Fruit fly (Drosophila melanogaster) whole organism, embryonic: Measurements from ENCODE around the gene MSAmiP.

Experiments
- Asciz ChIP-seq: fragments of 200-800 bp; sonication (Bioruptor generic); optimal IDR thresholded peaks from 2 replicates; lab custom pipeline; 2017; ENCODE audit warnings: missing biosample characterization, mild to moderate bottlenecking, missing genetic modification characterization, missing genetic modification reagents
- CG10366 ChIP-seq: fragments of 200-800 bp; sonication (Bioruptor generic); IDR thresholded peaks from 2 replicates; pipeline ENCODE4 v1.3.6; 2022; ENCODE audit warnings: missing biosample characterization, missing genetic modification characterization
- CG10979 ChIP-seq: fragments of 200-800 bp; sonication (Bioruptor generic); optimal IDR thresholded peaks from 2 replicates; lab custom pipeline; 2018; ENCODE audit warnings: missing biosample characterization, mild to moderate bottlenecking, missing genetic modification characterization, moderate library complexity
- CG14710 ChIP-seq: fragments of 200-800 bp; sonication (Bioruptor generic); optimal IDR thresholded peaks from 3 replicates; lab custom pipeline; 2019; ENCODE audit warnings: missing biosample characterization, mild to moderate bottlenecking, missing genetic modification characterization, moderate library complexity
- CG15479 ChIP-seq: fragments of 200-800 bp; sonication (Bioruptor generic); optimal IDR thresholded peaks from 3 replicates; lab custom pipeline; 2019; ENCODE audit warnings: missing biosample characterization, mild to moderate bottlenecking, missing genetic modification characterization, moderate library complexity
- CG17361 ChIP-seq: fragments of 200-800 bp; sonication (Bioruptor generic); IDR thresholded peaks from 3 replicates; pipeline ENCODE4 v1.3.6; 2022; ENCODE audit warnings: missing biosample characterization, missing genetic modification characterization
- CG18619 ChIP-seq: fragments of 200-800 bp; sonication (Bioruptor generic); optimal IDR thresholded peaks from 3 replicates; lab custom pipeline; 2017; ENCODE audit warnings: missing biosample characterization, mild to moderate bottlenecking, missing genetic modification characterization
- CG2120 ChIP-seq: fragments of 200-800 bp; sonication (Bioruptor generic); optimal IDR thresholded peaks from 3 replicates; lab custom pipeline; 2016; ENCODE audit warnings: missing biosample characterization, missing genetic modification characterization
- CG2712 ChIP-seq: fragments of 200-800 bp; optimal IDR thresholded peaks from 3 replicates; lab custom pipeline; 2019; ENCODE audit warnings: missing biosample characterization, mild to moderate bottlenecking, missing genetic modification characterization, moderate library complexity
- CG30403 ChIP-seq: fragments of 200-800 bp; sonication (Bioruptor generic); optimal IDR thresholded peaks from 3 replicates; lab custom pipeline; 2016; ENCODE audit warnings: missing biosample characterization, missing genetic modification characterization
- CG31441 ChIP-seq: fragments of 200-800 bp; sonication (Bioruptor generic); IDR thresholded peaks from 2 replicates; pipeline ENCODE4 v1.3.6; 2022; ENCODE audit warnings: missing biosample characterization, missing genetic modification characterization
- CG4404 ChIP-seq: fragments of 200-800 bp; sonication (Bioruptor generic); IDR thresholded peaks from 2 replicates; pipeline ENCODE4 v1.3.6; 2022; ENCODE audit warnings: missing biosample characterization, missing genetic modification characterization
- CG5180 ChIP-seq: fragments of 200-800 bp; sonication (Bioruptor generic); optimal IDR thresholded peaks from 3 replicates; lab custom pipeline; 2017; ENCODE audit warnings: missing biosample characterization, missing genetic modification characterization, mild to moderate bottlenecking, moderate library complexity, missing genetic modification reagents
- CG5953 ChIP-seq: fragments of 200-800 bp; sonication (Bioruptor generic); IDR thresholded peaks from 2 replicates; pipeline ENCODE4 v1.3.6; 2022; ENCODE audit warnings: missing biosample characterization, missing genetic modification characterization
- CG6272 ChIP-seq: fragments of 200-800 bp; sonication (Bioruptor generic); IDR thresholded peaks from 2 replicates; pipeline ENCODE4 v1.3.6; 2022; ENCODE audit warnings: missing biosample characterization, missing genetic modification characterization
- CG7271 ChIP-seq: fragments of 200-800 bp; sonication (Bioruptor generic); optimal IDR thresholded peaks from 2 replicates; lab custom pipeline; 2018; ENCODE audit warnings: missing biosample characterization, mild to moderate bottlenecking, missing genetic modification characterization, moderate library complexity
- CG9797 ChIP-seq: fragments of 200-800 bp; sonication (Bioruptor generic); optimal IDR thresholded peaks from 3 replicates; lab custom pipeline; 2018; ENCODE audit warnings: missing biosample characterization, mild to moderate bottlenecking, missing genetic modification characterization
- Drgx ChIP-seq: fragments of 200-800 bp; sonication (Bioruptor generic); IDR thresholded peaks from 2 replicates; pipeline ENCODE4 v1.3.6; 2022; ENCODE audit warnings: missing biosample characterization, missing genetic modification characterization
- Elba2 ChIP-seq: fragments of 200-800 bp; sonication (Bioruptor generic); optimal IDR thresholded peaks from 3 replicates; lab custom pipeline; 2016; ENCODE audit warnings: missing biosample characterization, missing genetic modification characterization
- Fer1 ChIP-seq: fragments of 200-800 bp; sonication (Bioruptor generic); optimal IDR thresholded peaks from 2 replicates; lab custom pipeline; 2017; ENCODE audit warnings: missing biosample characterization, mild to moderate bottlenecking, missing genetic modification characterization
- HmgZ ChIP-seq: fragments of 200-800 bp; sonication (Bioruptor generic); optimal IDR thresholded peaks from 2 replicates; lab custom pipeline; 2018; ENCODE audit warnings: missing biosample characterization, mild to moderate bottlenecking, missing genetic modification characterization
- Hr51 ChIP-seq, 2 experiments: fragments of 200-800 bp; sonication (Bioruptor generic); optimal IDR thresholded peaks; 2 replicates in 1 of 2; 3 replicates in 1 of 2; lab custom pipeline; 2016 to 2018; ENCODE audit warnings: missing biosample characterization in 2 of 2, missing genetic modification characterization in 2 of 2, mild to moderate bottlenecking in 1 of 2, moderate library complexity in 1 of 2
- Sox100B ChIP-seq: fragments of 200-800 bp; sonication (Bioruptor generic); optimal IDR thresholded peaks from 3 replicates; lab custom pipeline; 2018; ENCODE audit warnings: missing biosample characterization, mild to moderate bottlenecking, missing genetic modification characterization
- Sry-δ ChIP-seq: fragments of 200-800 bp; sonication (Bioruptor generic); optimal IDR thresholded peaks from 2 replicates; lab custom pipeline; 2016; ENCODE audit warnings: missing biosample characterization, missing genetic modification characterization
- Stat92E ChIP-seq, 3 experiments: fragments of >200 bp in 2 of 3; fragments of 200-800 bp in 1 of 3; sonication (Bioruptor generic) in 1 of 3; optimal IDR thresholded peaks; 2 replicates each; lab custom pipeline; 2017 to 2019; ENCODE audit warnings: missing biosample characterization in 3 of 3, missing genetic modification characterization in 3 of 3, mild to moderate bottlenecking in 1 of 3, moderate library complexity in 1 of 3
- ato ChIP-seq: fragments of 200-800 bp; sonication (Bioruptor generic); IDR thresholded peaks from 2 replicates; pipeline ENCODE4 v1.3.6; 2022; ENCODE audit warnings: missing biosample characterization, missing genetic modification characterization; ENCODE audit not compliant: partially characterized antibody
- bigmax ChIP-seq: fragments of 200-800 bp; sonication (Bioruptor generic); optimal IDR thresholded peaks from 2 replicates; lab custom pipeline; 2018; ENCODE audit warnings: missing biosample characterization, mild to moderate bottlenecking, missing genetic modification characterization
- bsh ChIP-seq, 2 experiments: fragments of 200-800 bp; sonication (Bioruptor generic); optimal IDR thresholded peaks; 2 replicates each; lab custom pipeline; 2017 to 2018; ENCODE audit warnings: mild to moderate bottlenecking in 2 of 2, missing biosample characterization in 2 of 2, missing genetic modification characterization in 2 of 2, moderate library complexity in 1 of 2
- cad ChIP-seq: fragments of >200 bp; optimal IDR thresholded peaks from 2 replicates; lab custom pipeline; 2017; ENCODE audit warnings: missing biosample characterization, missing genetic modification characterization
- danr ChIP-seq: fragments of 200-800 bp; sonication (Bioruptor generic); IDR thresholded peaks from 2 replicates; pipeline ENCODE4 v1.3.6; 2022; ENCODE audit warnings: missing biosample characterization, missing genetic modification characterization
- esg ChIP-seq: fragments of 200-800 bp; sonication (Bioruptor generic); conservative IDR thresholded peaks from 2 replicates; pipeline ENCODE4 v1.3.6; 2022; ENCODE audit warnings: missing biosample characterization, missing genetic modification characterization
- ewg ChIP-seq: fragments of 200-800 bp; sonication (Bioruptor generic); optimal IDR thresholded peaks from 3 replicates; lab custom pipeline; 2017; ENCODE audit warnings: mild to moderate bottlenecking, missing biosample characterization, missing genetic modification reagents, missing genetic modification characterization
- fd3F ChIP-seq: fragments of 200-800 bp; sonication (Bioruptor generic); optimal IDR thresholded peaks from 2 replicates; lab custom pipeline; 2018; ENCODE audit warnings: missing biosample characterization, mild to moderate bottlenecking, missing genetic modification characterization, moderate library complexity
- gcm2 ChIP-seq: fragments of 200-800 bp; sonication (Bioruptor generic); optimal IDR thresholded peaks from 2 replicates; lab custom pipeline; 2016; ENCODE audit warnings: missing biosample characterization, missing genetic modification characterization
- lov ChIP-seq, 2 experiments: fragments of 200-800 bp in 1 of 2; fragments of >200 bp in 1 of 2; sonication (Bioruptor generic) in 1 of 2; IDR thresholded peaks in 1 of 2; optimal IDR thresholded peaks in 1 of 2; 2 replicates in 1 of 2; 3 replicates in 1 of 2; pipeline versions ENCODE4 v1.3.6 to Lab custom; 2017 to 2022; ENCODE audit warnings: missing biosample characterization in 1 of 2, missing genetic modification characterization in 1 of 2
- prd ChIP-seq, 3 experiments: fragments of >200 bp in 2 of 3; fragments of 200-800 bp in 1 of 3; sonication (Bioruptor generic) in 1 of 3; optimal IDR thresholded peaks in 2 of 3; IDR thresholded peaks in 1 of 3; 2 replicates in 2 of 3; 3 replicates in 1 of 3; pipeline versions ENCODE4 v1.3.6 to Lab custom; 2017 to 2022; ENCODE audit warnings: missing biosample characterization in 1 of 3, missing genetic modification characterization in 1 of 3
- psq ChIP-seq: fragments of 200-800 bp; sonication (Bioruptor generic); optimal IDR thresholded peaks from 2 replicates; lab custom pipeline; 2017; ENCODE audit warnings: missing biosample characterization, missing genetic modification characterization
- slou ChIP-seq: fragments of 200-800 bp; sonication (Bioruptor generic); optimal IDR thresholded peaks from 3 replicates; lab custom pipeline; 2016; ENCODE audit warnings: missing biosample characterization, missing genetic modification characterization
- sr ChIP-seq: fragments of 200-800 bp; sonication (Bioruptor generic); IDR thresholded peaks from 3 replicates; pipeline ENCODE4 v1.3.6; 2022; ENCODE audit warnings: missing biosample characterization, missing genetic modification characterization
- tll ChIP-seq, 2 experiments: fragments of 200-800 bp in 1 of 2; fragments of >200 bp in 1 of 2; sonication (Bioruptor generic) in 1 of 2; optimal IDR thresholded peaks; 2 replicates each; lab custom pipeline; 2017 to 2019; ENCODE audit warnings: missing biosample characterization in 2 of 2, missing genetic modification characterization in 2 of 2, mild to moderate bottlenecking in 1 of 2, moderate library complexity in 1 of 2
- toy ChIP-seq: fragments of 200-800 bp; sonication (Bioruptor generic); IDR thresholded peaks from 2 replicates; pipeline ENCODE4 v1.3.6; 2022; ENCODE audit warnings: missing biosample characterization, missing genetic modification characterization
- twi ChIP-seq: fragments of 200-800 bp; optimal IDR thresholded peaks from 2 replicates; lab custom pipeline; 2019; ENCODE audit warnings: missing biosample characterization, mild to moderate bottlenecking, missing genetic modification characterization, moderate library complexity
- unpg ChIP-seq: fragments of 200-800 bp; sonication (Bioruptor generic); optimal IDR thresholded peaks from 3 replicates; lab custom pipeline; 2018; ENCODE audit warnings: missing biosample characterization, mild to moderate bottlenecking, missing genetic modification characterization, moderate library complexity
- zen ChIP-seq: fragments of 200-800 bp; sonication (Bioruptor generic); optimal IDR thresholded peaks from 3 replicates; lab custom pipeline; 2018; ENCODE audit warnings: missing biosample characterization, mild to moderate bottlenecking, missing genetic modification characterization, moderate library complexity

The MSAmiP gene

dm6 chr3R:16893325-16893724, 2.8 kb downstream of the MSAmiP start (continued):
- no peak for TF ChIP-seq psq (GFP tag; lab: Kevin White, UChicago)
- peak; percentile 70 for TF ChIP-seq ewg
- TF ChIP-seq Drgx (GFP tag; lab: Robert Waterston, UW): no peak
- no peak for TF ChIP-seq toy

DNA sequence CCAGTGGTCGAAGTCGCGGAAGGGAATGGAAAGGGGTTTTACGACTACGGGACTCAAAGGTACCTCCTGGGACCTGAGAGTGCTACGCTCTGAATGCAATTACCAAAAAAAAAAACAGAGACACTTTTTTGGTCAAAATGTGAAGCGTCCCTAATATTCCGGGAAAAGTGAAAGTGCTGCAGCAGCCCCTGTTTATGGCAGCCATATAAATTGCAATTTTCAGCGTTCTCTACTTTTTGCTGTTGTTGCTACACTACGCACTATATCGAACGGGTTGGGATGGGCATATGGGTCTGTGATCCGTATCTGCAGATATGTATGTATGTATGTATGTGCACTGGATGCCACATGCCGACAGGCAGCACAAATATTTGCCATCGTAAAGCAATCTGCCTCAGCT, 4.1 kb downstream of the MSAmiP start:
- TF ChIP-seq gcm2 (GFP tag; lab: Kevin White, UChicago) (no peak), prd (optimal IDR thresholded peaks at IDR 0.05; lab: Kevin White, UChicago) (no peak), prd (GFP tag; IDR thresholded peaks at IDR 0.05; lab: Robert Waterston, UW) (0 out of 3 replicates have a peak, but pooled peaks have one; percentile 12), CG5953 (GFP tag; lab: Robert Waterston, UW) (no peak), twi (tag; lab: Kevin White, UChicago) (peak; percentile 43), CG7271 (tag; lab: Kevin White, UChicago) (peak; percentile 28), CG6272 (no peak), cad (peak; percentile 97), zen (tag; lab: Kevin White, UChicago) (peak; percentile 50), tll (GFP tag; optimal IDR thresholded peaks at IDR 0.05; lab: Kevin White, UChicago) (peak in 1 of 2 experiments; percentile 73), CG15479 (GFP tag; lab: Kevin White, UChicago) (peak; percentile 42), CG18619 (GFP tag; lab: Kevin White, UChicago) (no peak)

DNA sequence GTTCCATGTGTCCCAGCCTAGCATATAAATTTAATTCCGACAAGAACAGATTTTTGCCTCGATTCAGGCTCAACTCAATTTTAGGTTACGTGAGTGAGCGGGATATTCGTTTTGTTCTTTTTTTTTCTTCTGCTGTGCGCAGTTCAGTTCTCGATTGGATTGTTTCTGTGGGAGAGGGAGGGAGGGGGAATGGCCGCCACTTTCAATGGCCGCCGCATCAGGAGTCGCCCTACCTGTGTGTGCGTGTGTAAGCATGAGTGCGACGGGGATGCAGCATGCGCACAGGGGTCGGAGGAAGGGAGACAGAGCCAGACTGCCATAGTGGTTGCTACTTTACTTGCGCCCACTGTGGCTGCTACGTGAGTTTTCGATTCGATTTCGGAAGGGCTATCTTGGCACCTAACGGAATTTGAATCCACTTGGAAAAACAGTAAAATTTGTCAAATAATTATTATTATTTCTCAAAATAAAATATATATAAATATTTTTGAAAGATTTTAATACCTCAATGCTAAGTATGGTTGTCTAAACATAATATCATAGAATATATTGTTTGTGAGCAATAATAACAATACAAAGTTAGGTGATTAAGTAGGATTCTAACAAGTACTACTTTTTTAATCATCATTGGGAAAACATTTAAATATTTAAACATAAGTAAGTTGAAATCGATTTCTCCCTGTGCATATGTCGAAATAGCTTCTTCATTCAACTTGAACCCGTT, 9.5 kb downstream of the MSAmiP start:
- TF ChIP-seq ewg (peak; percentile 98), sr (GFP tag; lab: Robert Waterston, UW) (peak; percentile 54; the same call in 1 of the 3 replicates), CG10979 (tag; lab: Kevin White, UChicago) (peak; percentile 56), esg (GFP tag; lab: Robert Waterston, UW) (peak; percentile 42; the same call in 1 of the 2 replicates), CG9797 (GFP tag; lab: Kevin White, UChicago) (no peak), CG17361 (peak; percentile 58; the same call in 2 of the 3 replicates), Elba2 (GFP tag; lab: Kevin White, UChicago) (no peak), CG2712 (tag; lab: Kevin White, UChicago) (peak; percentile 69), Stat92E (GFP tag; optimal IDR thresholded peaks at IDR 0.05; lab: Kevin White, UChicago) (no peak), slou (GFP tag; lab: Kevin White, UChicago) (no peak), CG10366 (GFP tag; lab: Robert Waterston, UW) (peak; percentile 13; the same call in 1 of the 2 replicates), bsh (GFP tag; optimal IDR thresholded peaks at IDR 0.05; lab: Kevin White, UChicago) (peak in 1 of 2 experiments; percentile 38), Hr51 (GFP tag; optimal IDR thresholded peaks at IDR 0.05; lab: Kevin White, UChicago) (peak in 1 of 2 experiments; percentile 54), CG31441 (GFP tag; lab: Robert Waterston, UW) (peak; percentile 56), Asciz (GFP tag; lab: Kevin White, UChicago) (peak; percentile 7), Fer1 (GFP tag; lab: Kevin White, UChicago) (no peak), fd3F (GFP tag; lab: Kevin White, UChicago) (no peak), CG2120 (no peak), danr (GFP tag; lab: Robert Waterston, UW) (no peak), ato (GFP tag; lab: Robert Waterston, UW) (peak; percentile 22; the same call in 1 of the 2 replicates), unpg (GFP tag; lab: Kevin White, UChicago) (peak; percentile 19), CG4404 (no peak), lov (optimal IDR thresholded peaks at IDR 0.05; lab: Kevin White, UChicago) (no peak), lov (GFP tag; IDR thresholded peaks at IDR 0.05; lab: Robert Waterston, UW) (no peak), Sry-δ (GFP tag; lab: Kevin White, UChicago) (no peak), CG30403 (GFP tag; lab: Kevin White, UChicago) (peak; percentile 2), CG14710 (tag; lab: Kevin White, UChicago) (peak; percentile 33), bigmax (GFP tag; lab: Kevin White, UChicago) (no peak), Sox100B (peak; percentile 22), CG5180 (no peak), HmgZ (tag; lab: Kevin White, UChicago) (no peak)
